Fruit fly (Drosophila melanogaster) whole organism, prepupa: ENCODE data around the gene JMJD5.

Experiments
- Blimp-1 ChIP-seq: fragments of 200-800 bp; sonication (Bioruptor generic); optimal IDR thresholded peaks from 3 replicates; lab custom pipeline; 2017; ENCODE audit warnings: missing biosample characterization, missing genetic modification characterization, mild to moderate bottlenecking, moderate library complexity, missing genetic modification reagents
- CG10631 ChIP-seq: fragments of 200-800 bp; sonication (Bioruptor generic); optimal IDR thresholded peaks from 2 replicates; lab custom pipeline; 2016; ENCODE audit warnings: missing biosample characterization, missing genetic modification characterization
- CG10669 ChIP-seq: fragments of 200-800 bp; sonication (Bioruptor generic); optimal IDR thresholded peaks from 3 replicates; lab custom pipeline; 2018; ENCODE audit warnings: missing biosample characterization, mild to moderate bottlenecking, missing genetic modification characterization, moderate library complexity
- CG11294 ChIP-seq: fragments of 200-800 bp; sonication (Bioruptor generic); IDR thresholded peaks from 2 replicates; pipeline ENCODE4 v1.3.6; 2022; ENCODE audit warnings: missing biosample characterization, missing genetic modification characterization
- CG11762 ChIP-seq: fragments of 200-800 bp; sonication (Bioruptor generic); optimal IDR thresholded peaks from 3 replicates; lab custom pipeline; 2016; ENCODE audit warnings: missing biosample characterization, missing genetic modification characterization; ENCODE audit not compliant: insufficient read depth
- CG11902 ChIP-seq: fragments of 200-800 bp; sonication (Bioruptor generic); optimal IDR thresholded peaks from 3 replicates; lab custom pipeline; 2016; ENCODE audit warnings: missing biosample characterization, missing genetic modification characterization
- CG15336 ChIP-seq: fragments of 200-800 bp; sonication (Bioruptor generic); IDR thresholded peaks from 2 replicates; pipeline ENCODE4 v1.3.6; 2022; ENCODE audit warnings: missing biosample characterization, missing genetic modification characterization
- CG1621 ChIP-seq: fragments of 200-800 bp; sonication (Bioruptor generic); optimal IDR thresholded peaks from 3 replicates; lab custom pipeline; 2018; ENCODE audit warnings: missing biosample characterization, mild to moderate bottlenecking, missing genetic modification characterization
- CG3032 ChIP-seq: fragments of 200-800 bp; optimal IDR thresholded peaks from 2 replicates; lab custom pipeline; 2019; ENCODE audit warnings: missing biosample characterization, mild to moderate bottlenecking, missing genetic modification characterization, moderate library complexity
- CG32006 ChIP-seq: fragments of 200-800 bp; sonication (Bioruptor generic); optimal IDR thresholded peaks from 3 replicates; lab custom pipeline; 2017; ENCODE audit warnings: missing biosample characterization, mild to moderate bottlenecking, missing genetic modification characterization
- CG34406 ChIP-seq: fragments of 200-800 bp; sonication (Bioruptor generic); optimal IDR thresholded peaks from 3 replicates; lab custom pipeline; 2016; ENCODE audit warnings: missing biosample characterization, missing genetic modification characterization
- CG3919 ChIP-seq: fragments of 200-800 bp; sonication (Bioruptor generic); optimal IDR thresholded peaks from 3 replicates; lab custom pipeline; 2016; ENCODE audit warnings: missing biosample characterization, missing genetic modification characterization
- CG4318 ChIP-seq: fragments of 200-800 bp; sonication (Bioruptor generic); optimal IDR thresholded peaks from 3 replicates; lab custom pipeline; 2017; ENCODE audit warnings: missing biosample characterization, mild to moderate bottlenecking, missing genetic modification characterization
- CG6163 ChIP-seq: fragments of 200-800 bp; sonication (Bioruptor generic); IDR thresholded peaks from 3 replicates; pipeline ENCODE4 v1.3.6; 2022; ENCODE audit warnings: missing biosample characterization, missing genetic modification characterization
- CG6276 ChIP-seq: fragments of 200-800 bp; sonication (Bioruptor generic); optimal IDR thresholded peaks from 2 replicates; lab custom pipeline; 2017; ENCODE audit warnings: missing biosample characterization, mild to moderate bottlenecking, missing genetic modification characterization
- CG6792 ChIP-seq: fragments of 200-800 bp; sonication (Bioruptor generic); optimal IDR thresholded peaks from 3 replicates; lab custom pipeline; 2016; ENCODE audit warnings: missing biosample characterization, missing genetic modification characterization
- CG8119 ChIP-seq: fragments of 200-800 bp; sonication (Bioruptor generic); IDR thresholded peaks from 3 replicates; pipeline ENCODE4 v1.3.6; 2022; ENCODE audit warnings: missing biosample characterization, missing genetic modification characterization
- CG8319 ChIP-seq: fragments of 200-800 bp; sonication (Bioruptor generic); optimal IDR thresholded peaks from 3 replicates; lab custom pipeline; 2016; ENCODE audit warnings: missing biosample characterization, missing genetic modification characterization
- CG8632 ChIP-seq: fragments of 200-800 bp; sonication (Bioruptor generic); optimal IDR thresholded peaks from 3 replicates; lab custom pipeline; 2016; ENCODE audit warnings: missing biosample characterization, missing genetic modification characterization
- CG9139 ChIP-seq: fragments of 200-800 bp; sonication (Bioruptor generic); optimal IDR thresholded peaks from 3 replicates; lab custom pipeline; 2017; ENCODE audit warnings: missing biosample characterization, mild to moderate bottlenecking, missing genetic modification characterization
- Eip75B ChIP-seq: fragments of 200-800 bp; sonication (Bioruptor generic); optimal IDR thresholded peaks from 3 replicates; lab custom pipeline; 2016; ENCODE audit warnings: missing biosample characterization, missing genetic modification characterization
- Eip78C ChIP-seq: fragments of 200-800 bp; sonication (Bioruptor generic); peaks from one replicate; lab custom pipeline; 2016; ENCODE audit warnings: missing biosample characterization, missing genetic modification characterization
- Eip93F ChIP-seq: fragments of 200-800 bp; sonication (Bioruptor generic); optimal IDR thresholded peaks from 2 replicates; lab custom pipeline; 2016; ENCODE audit warnings: missing biosample characterization, mild to moderate bottlenecking, missing genetic modification characterization
- Ets21C ChIP-seq: fragments of 200-800 bp; sonication (Bioruptor generic); optimal IDR thresholded peaks from 3 replicates; lab custom pipeline; 2016; ENCODE audit warnings: missing biosample characterization, missing genetic modification characterization
- Ets96B ChIP-seq: fragments of 200-800 bp; optimal IDR thresholded peaks from 2 replicates; lab custom pipeline; 2019; ENCODE audit warnings: missing biosample characterization, mild to moderate bottlenecking, missing genetic modification characterization, moderate library complexity
- Hr38 ChIP-seq: sonication (Bioruptor generic); optimal IDR thresholded peaks from 2 replicates; lab custom pipeline; 2016; ENCODE audit warnings: missing biosample characterization, missing genetic modification characterization
- Hr39 ChIP-seq: fragments of 200-800 bp; sonication (Bioruptor generic); optimal IDR thresholded peaks from 2 replicates; lab custom pipeline; 2016; ENCODE audit warnings: missing biosample characterization, missing genetic modification characterization
- Hr4 ChIP-seq: fragments of 200-800 bp; sonication (Bioruptor generic); optimal IDR thresholded peaks from 3 replicates; lab custom pipeline; 2016; ENCODE audit warnings: missing biosample characterization, missing genetic modification characterization
- Met ChIP-seq: fragments of 200-800 bp; sonication (Bioruptor generic); optimal IDR thresholded peaks from 3 replicates; lab custom pipeline; 2016; ENCODE audit warnings: missing biosample characterization, missing genetic modification characterization
- OdsH ChIP-seq: fragments of 200-800 bp; sonication (Bioruptor generic); optimal IDR thresholded peaks from 3 replicates; lab custom pipeline; 2016; ENCODE audit warnings: missing biosample characterization, missing genetic modification characterization
- Smox ChIP-seq: fragments of 200-800 bp; sonication (Bioruptor generic); optimal IDR thresholded peaks from 3 replicates; lab custom pipeline; 2016; ENCODE audit warnings: missing biosample characterization, missing genetic modification characterization
- Sox102F ChIP-seq: fragments of 200-800 bp; sonication (Bioruptor generic); optimal IDR thresholded peaks from 2 replicates; lab custom pipeline; 2016; ENCODE audit warnings: missing biosample characterization, mild to moderate bottlenecking, missing genetic modification characterization
- Sox14 ChIP-seq: fragments of 200-800 bp; sonication (Bioruptor generic); optimal IDR thresholded peaks from 3 replicates; lab custom pipeline; 2016; ENCODE audit warnings: missing biosample characterization, missing genetic modification characterization
- Sox15 ChIP-seq: fragments of 200-800 bp; sonication (Bioruptor generic); optimal IDR thresholded peaks from 3 replicates; lab custom pipeline; 2016; ENCODE audit warnings: missing biosample characterization, missing genetic modification characterization
- achi ChIP-seq: fragments of 200-800 bp; sonication (Bioruptor generic); optimal IDR thresholded peaks from 3 replicates; lab custom pipeline; 2016; ENCODE audit warnings: missing biosample characterization, missing genetic modification characterization
- cyc ChIP-seq: fragments of 200-800 bp; sonication (Bioruptor generic); optimal IDR thresholded peaks from 3 replicates; lab custom pipeline; 2016; ENCODE audit warnings: missing biosample characterization, missing genetic modification characterization
- dac ChIP-seq: fragments of 200-800 bp; sonication (Bioruptor generic); optimal IDR thresholded peaks from 2 replicates; lab custom pipeline; 2017; ENCODE audit warnings: missing biosample characterization, mild to moderate bottlenecking, missing genetic modification characterization
- eg ChIP-seq: fragments of 200-800 bp; sonication (Bioruptor generic); IDR thresholded peaks from 3 replicates; pipeline ENCODE4 v1.3.6; 2022; ENCODE audit warnings: missing biosample characterization, missing genetic modification characterization
- fd59A ChIP-seq: fragments of 200-800 bp; sonication (Bioruptor generic); optimal IDR thresholded peaks from 2 replicates; lab custom pipeline; 2017; ENCODE audit warnings: missing biosample characterization, mild to moderate bottlenecking, missing genetic modification characterization, missing genetic modification reagents
- fd85E ChIP-seq: fragments of 200-800 bp; sonication (Bioruptor generic); optimal IDR thresholded peaks from 3 replicates; lab custom pipeline; 2016; ENCODE audit warnings: missing biosample characterization, missing genetic modification characterization
- fkh ChIP-seq: fragments of 200-800 bp; sonication (Bioruptor generic); optimal IDR thresholded peaks from 3 replicates; lab custom pipeline; 2017; ENCODE audit warnings: missing biosample characterization, mild to moderate bottlenecking, missing genetic modification characterization, moderate library complexity
- salr ChIP-seq, 2 experiments: fragments of 200-800 bp; sonication (Bioruptor generic); optimal IDR thresholded peaks; 3 replicates each; lab custom pipeline; 2016 to 2018; ENCODE audit warnings: missing biosample characterization in 2 of 2, missing genetic modification characterization in 2 of 2, mild to moderate bottlenecking in 1 of 2
- spab ChIP-seq: fragments of 200-800 bp; sonication (Bioruptor generic); optimal IDR thresholded peaks from 2 replicates; lab custom pipeline; 2017; ENCODE audit warnings: missing biosample characterization, mild to moderate bottlenecking, missing genetic modification characterization, missing genetic modification reagents
- ss ChIP-seq, 2 experiments: fragments of 200-800 bp; sonication (Bioruptor generic); optimal IDR thresholded peaks; 2 replicates in 1 of 2; 3 replicates in 1 of 2; lab custom pipeline; 2017 to 2018; ENCODE audit warnings: mild to moderate bottlenecking in 2 of 2, missing biosample characterization in 2 of 2, missing genetic modification characterization in 2 of 2, moderate library complexity in 1 of 2
- topi ChIP-seq: fragments of 200-800 bp; sonication (Bioruptor generic); optimal IDR thresholded peaks from 3 replicates; lab custom pipeline; 2016; ENCODE audit warnings: missing biosample characterization, missing genetic modification characterization
- vri ChIP-seq: fragments of 200-800 bp; sonication (Bioruptor generic); optimal IDR thresholded peaks from 3 replicates; lab custom pipeline; 2016; ENCODE audit warnings: missing biosample characterization, mild to moderate bottlenecking, missing genetic modification characterization

The JMJD5 gene

DNA sequence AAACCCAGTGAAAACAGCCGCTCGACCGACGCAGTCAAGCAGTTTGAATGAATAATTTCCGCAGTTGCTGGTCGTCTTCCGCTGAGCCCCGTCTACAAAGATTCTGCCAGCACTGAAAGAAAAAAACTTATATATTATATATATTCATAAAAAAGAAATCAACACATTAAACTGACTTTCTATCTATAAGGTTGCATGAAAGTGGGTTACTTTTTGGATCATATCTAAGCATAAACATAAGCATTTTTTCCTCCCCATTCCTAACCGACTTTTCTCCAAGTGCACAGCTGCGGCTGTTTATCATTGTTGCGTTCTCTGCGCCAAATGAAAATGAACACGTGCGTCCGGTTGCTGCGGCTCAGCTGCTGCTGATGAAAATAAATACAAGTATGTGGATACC is 20.8 kb downstream of the JMJD5 start (continued):
- TF ChIP-seq CG3032 (tag; lab: Kevin White, UChicago) (peak; percentile 83), CG8319 (GFP tag; lab: Kevin White, UChicago) (peak; percentile 50), Met (GFP tag; lab: Kevin White, UChicago) (peak; percentile 82), ss (GFP tag; optimal IDR thresholded peaks at IDR 0.05; lab: Kevin White, UChicago) (peak; percentile 83 to 89), Eip93F (GFP tag; lab: Kevin White, UChicago) (peak; percentile 67), eg (GFP tag; lab: Robert Waterston, UW) (peak; percentile 93), dac (GFP tag; lab: Kevin White, UChicago) (peak; percentile 61), Hr39 (GFP tag; lab: Kevin White, UChicago) (peak; percentile 78), Sox102F (peak; percentile 85), fd85E (GFP tag; lab: Kevin White, UChicago) (no peak), salr (GFP tag; optimal IDR thresholded peaks at IDR 0.05; lab: Kevin White, UChicago) (peak; percentile 68 to 70), Smox (GFP tag; lab: Kevin White, UChicago) (peak; percentile 80), CG10631 (GFP tag; lab: Kevin White, UChicago) (peak; percentile 84), fd59A (GFP tag; lab: Kevin White, UChicago) (peak; percentile 61), topi (GFP tag; lab: Kevin White, UChicago) (peak; percentile 82), Ets21C (GFP tag; lab: Kevin White, UChicago) (peak; percentile 63), spab (peak; percentile 75), CG15336 (GFP tag; lab: Robert Waterston, UW) (peak; percentile 88), achi (peak; percentile 88), CG32006 (GFP tag; lab: Kevin White, UChicago) (peak; percentile 87), OdsH (GFP tag; lab: Kevin White, UChicago) (peak; percentile 88), Ets96B (tag; lab: Kevin White, UChicago) (peak; percentile 82), CG8632 (peak; percentile 83), CG3919 (GFP tag; lab: Kevin White, UChicago) (peak; percentile 82), Hr4 (peak; percentile 66), CG1621 (tag; lab: Kevin White, UChicago) (peak; percentile 73), CG11294 (GFP tag; lab: Robert Waterston, UW) (peak; percentile 79), Eip78C (GFP tag; lab: Kevin White, UChicago) (peak; percentile 95)

- TF ChIP-seq vri (GFP tag; lab: Kevin White, UChicago) (peak; percentile 36), CG11762 (GFP tag; lab: Kevin White, UChicago) (peak; percentile 10), spab (no peak), topi (GFP tag; lab: Kevin White, UChicago) (peak; percentile 79), CG6163 (GFP tag; lab: Robert Waterston, UW) (peak; percentile 73), Sox15 (GFP tag; lab: Kevin White, UChicago) (peak; percentile 55), Smox (GFP tag; lab: Kevin White, UChicago) (peak; percentile 69), OdsH (GFP tag; lab: Kevin White, UChicago) (peak; percentile 60), CG8319 (GFP tag; lab: Kevin White, UChicago) (peak; percentile 49), CG10631 (GFP tag; lab: Kevin White, UChicago) (peak; percentile 23), CG6792 (peak; percentile 58), salr (GFP tag; optimal IDR thresholded peaks at IDR 0.05; lab: Kevin White, UChicago) (no peak), Met (GFP tag; lab: Kevin White, UChicago) (peak; percentile 77), ss (GFP tag; optimal IDR thresholded peaks at IDR 0.05; lab: Kevin White, UChicago) (no peak), cyc (peak; percentile 73), CG8119 (GFP tag; lab: Robert Waterston, UW) (peak; percentile 39; the same call in 1 of the 3 replicates), Ets96B (tag; lab: Kevin White, UChicago) (no peak), Hr4 (peak; percentile 22), CG11902 (GFP tag; lab: Kevin White, UChicago) (peak; percentile 69), CG34406 (peak; percentile 60), CG1621 (tag; lab: Kevin White, UChicago) (no peak), dac (GFP tag; lab: Kevin White, UChicago) (no peak), eg (GFP tag; lab: Robert Waterston, UW) (peak; percentile 62; the same call in 2 of the 3 replicates), Eip75B (GFP tag; lab: Kevin White, UChicago) (peak; percentile 33), CG8632 (peak; percentile 24), Sox14 (peak; percentile 57), Ets21C (GFP tag; lab: Kevin White, UChicago) (peak; percentile 67), Blimp-1 (GFP tag; lab: Kevin White, UChicago) (peak; percentile 21), CG10669 (GFP tag; lab: Kevin White, UChicago) (peak; percentile 7), fkh (GFP tag; lab: Kevin White, UChicago) (no peak), CG6276 (peak; percentile 2), Hr38 (GFP tag; lab: Kevin White, UChicago) (no peak), CG9139 (GFP tag; lab: Kevin White, UChicago) (no peak), CG4318 (GFP tag; lab: Kevin White, UChicago) (peak; percentile 0), Eip78C (GFP tag; lab: Kevin White, UChicago) (peak; percentile 89), achi (peak; percentile 49)
These were observed 21.8 kb downstream of the JMJD5 start for dm6 chr3L:819297-819886.
